Worm (Caenorhabditis elegans) whole organism, mixed stage, embryonic: ENCODE measurements around the gene C17F4.2.

ENCODE experiments used
- M03D4.4 ChIP-seq: sonication (generic microtip); optimal IDR thresholded peaks from 2 replicates; lab custom pipeline; 2017; ENCODE audit warnings: mild to moderate bottlenecking, missing genetic modification characterization, missing compliant biosample characterization
- bed-3 ChIP-seq: fragments of 200-800 bp; sonication (Bioruptor generic); optimal IDR thresholded peaks from 3 replicates; lab custom pipeline; 2018; ENCODE audit warnings: mild to moderate bottlenecking, missing genetic modification characterization, moderate library complexity, missing compliant biosample characterization
- blmp-1 ChIP-seq: fragments of 150-350 bp; optimal IDR thresholded peaks from 2 replicates; lab custom pipeline; 2014; ENCODE audit warnings: missing biosample characterization, missing genetic modification characterization
- ceh-39 ChIP-seq: fragments of 150-350 bp; optimal IDR thresholded peaks from 2 replicates; lab custom pipeline; 2014; ENCODE audit warnings: missing biosample characterization, missing genetic modification characterization
- ceh-83 ChIP-seq: fragments of 200-800 bp; sonication (Bioruptor generic); optimal IDR thresholded peaks from 2 replicates; lab custom pipeline; 2018; ENCODE audit warnings: mild to moderate bottlenecking, missing genetic modification characterization, missing compliant biosample characterization
- ces-1 ChIP-seq: fragments of 150-350 bp; optimal IDR thresholded peaks from 2 replicates; lab custom pipeline; 2014; ENCODE audit warnings: missing biosample characterization, missing genetic modification reagents, missing genetic modification characterization
- cnd-1 ChIP-seq: fragments of 200-800 bp; sonication (Bioruptor generic); optimal IDR thresholded peaks from 2 replicates; lab custom pipeline; 2018; ENCODE audit warnings: mild to moderate bottlenecking, missing genetic modification characterization, missing compliant biosample characterization
- elt-1 ChIP-seq: sonication (generic microtip); optimal IDR thresholded peaks from 2 replicates; lab custom pipeline; 2017; ENCODE audit warnings: missing genetic modification characterization, mild to moderate bottlenecking, missing compliant biosample characterization, antibody characterized with exemption, moderate library complexity, borderline replicate concordance; ENCODE audit not compliant: insufficient read depth
- elt-3 ChIP-seq: fragments of 150-350 bp; optimal IDR thresholded peaks from 2 replicates; lab custom pipeline; 2014; ENCODE audit warnings: missing biosample characterization, missing genetic modification characterization
- flh-1 ChIP-seq: fragments of 200-800 bp; sonication (Bioruptor generic); optimal IDR thresholded peaks from 2 replicates; lab custom pipeline; 2018; ENCODE audit warnings: mild to moderate bottlenecking, missing genetic modification characterization, moderate library complexity, missing compliant biosample characterization
- ham-2 ChIP-seq: fragments of 200-800 bp; sonication (Bioruptor generic); optimal IDR thresholded peaks from 2 replicates; lab custom pipeline; 2018; ENCODE audit warnings: mild to moderate bottlenecking, missing genetic modification characterization, missing compliant biosample characterization
- hlh-1 ChIP-seq: fragments of 150-350 bp; optimal IDR thresholded peaks from 2 replicates; lab custom pipeline; 2014; ENCODE audit warnings: missing biosample characterization, missing genetic modification reagents, missing genetic modification characterization
- lin-13 ChIP-seq: fragments of 150-350 bp; optimal IDR thresholded peaks from 2 replicates; lab custom pipeline; 2014; ENCODE audit warnings: missing biosample characterization, missing genetic modification characterization
- lin-32 ChIP-seq: fragments of 200-800 bp; sonication (Bioruptor generic); optimal IDR thresholded peaks from 2 replicates; lab custom pipeline; 2018; ENCODE audit warnings: mild to moderate bottlenecking, missing genetic modification characterization, missing compliant biosample characterization
- lsy-2 ChIP-seq: fragments of 150-350 bp; optimal IDR thresholded peaks from 2 replicates; lab custom pipeline; 2014; ENCODE audit warnings: missing biosample characterization, missing genetic modification characterization
- mab-5 ChIP-seq: fragments of 150-350 bp; optimal IDR thresholded peaks from 2 replicates; lab custom pipeline; 2014; ENCODE audit warnings: missing biosample characterization, missing genetic modification characterization
- mep-1 ChIP-seq: fragments of 150-350 bp; optimal IDR thresholded peaks from 2 replicates; lab custom pipeline; 2017; ENCODE audit warnings: missing biosample characterization, missing genetic modification reagents, missing genetic modification characterization, inconsistent platforms
- mls-2 ChIP-seq: sonication (generic microtip); optimal IDR thresholded peaks from 2 replicates; lab custom pipeline; 2016; ENCODE audit warnings: mild to moderate bottlenecking, missing genetic modification characterization, moderate library complexity, missing compliant biosample characterization
- nhr-12 ChIP-seq: fragments of 150-350 bp; optimal IDR thresholded peaks from 2 replicates; lab custom pipeline; 2014; ENCODE audit warnings: missing biosample characterization, missing genetic modification characterization
- nhr-2 ChIP-seq: fragments of 150-350 bp; optimal IDR thresholded peaks from 2 replicates; lab custom pipeline; 2014; ENCODE audit warnings: missing biosample characterization, missing genetic modification characterization
- nhr-28 ChIP-seq: fragments of 150-350 bp; optimal IDR thresholded peaks from 2 replicates; lab custom pipeline; 2014; ENCODE audit warnings: missing biosample characterization, missing genetic modification characterization
- nhr-76 ChIP-seq: sonication (generic microtip); optimal IDR thresholded peaks from 2 replicates; lab custom pipeline; 2017; ENCODE audit warnings: missing biosample characterization, missing genetic modification characterization
- pha-4 ChIP-seq: fragments of 150-350 bp; optimal IDR thresholded peaks from 2 replicates; lab custom pipeline; 2018; ENCODE audit warnings: missing biosample characterization, missing genetic modification reagents, missing genetic modification characterization
- sem-2 ChIP-seq: fragments of 200-800 bp; sonication (Bioruptor generic); optimal IDR thresholded peaks from 2 replicates; lab custom pipeline; 2018; ENCODE audit warnings: mild to moderate bottlenecking, missing genetic modification characterization, missing compliant biosample characterization
- snpc-4 ChIP-seq: fragments of 150-350 bp; optimal IDR thresholded peaks from 2 replicates; lab custom pipeline; 2014; ENCODE audit warnings: missing biosample characterization, missing genetic modification characterization
- sptf-1 ChIP-seq: sonication (generic microtip); optimal IDR thresholded peaks from 2 replicates; lab custom pipeline; 2017; ENCODE audit warnings: mild to moderate bottlenecking, missing genetic modification characterization, moderate library complexity, missing compliant biosample characterization
- tbx-8 ChIP-seq: fragments of 200-800 bp; sonication (Bioruptor generic); optimal IDR thresholded peaks from 2 replicates; lab custom pipeline; 2018; ENCODE audit warnings: mild to moderate bottlenecking, missing genetic modification characterization, moderate library complexity, missing compliant biosample characterization
- unc-120 ChIP-seq: sonication (generic microtip); optimal IDR thresholded peaks from 2 replicates; lab custom pipeline; 2017; ENCODE audit warnings: missing genetic modification characterization, missing compliant biosample characterization; ENCODE audit not compliant: poor library complexity, severe bottlenecking
- ztf-11 ChIP-seq: fragments of 150-350 bp; optimal IDR thresholded peaks from 2 replicates; lab custom pipeline; 2014; ENCODE audit warnings: missing biosample characterization, missing genetic modification characterization

The C17F4.2 gene

DNA sequence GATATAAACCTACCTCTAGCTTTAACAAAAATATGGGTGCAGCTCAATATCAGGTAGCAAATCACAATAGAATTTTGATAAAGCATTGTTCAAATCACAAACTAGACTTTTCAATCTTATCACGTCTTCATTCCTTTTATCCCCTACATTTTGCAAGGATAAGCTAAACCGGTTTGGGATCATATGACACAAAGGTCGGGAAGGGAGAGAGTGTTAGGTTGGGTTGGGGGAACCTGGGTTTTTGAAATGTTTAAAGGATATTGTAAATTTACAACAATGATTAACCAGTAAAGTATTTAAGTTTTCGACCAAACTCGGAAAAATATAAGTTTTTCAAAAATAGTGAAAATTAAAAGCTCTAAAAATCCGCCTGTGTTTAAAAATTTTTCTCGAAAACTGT is 4.4 kb upstream of the C17F4.2 start, which contains the start of gene C17F4.12:
C17F4.12 (minus strand) TSS at position 101 of the 400 bp plus-strand sequence.
- TF ChIP-seq ceh-39 (tag; lab: Kevin White, UChicago) = no peak
- TF ChIP-seq elt-1 (tag; lab: Kevin White, UChicago) = no peak
- no peak for TF ChIP-seq ces-1 (GFP tag; lab: Kevin White, UChicago)
- TF ChIP-seq blmp-1 (tag; lab: Kevin White, UChicago) = no peak
- TF ChIP-seq mep-1 (tag; lab: Kevin White, UChicago) = no peak
- TF ChIP-seq tbx-8 (GFP tag; lab: Kevin White, UChicago) = no peak
- no peak for TF ChIP-seq elt-3 (tag; lab: Kevin White, UChicago)
- TF ChIP-seq, all 35 proteins: peak for 0

DNA sequence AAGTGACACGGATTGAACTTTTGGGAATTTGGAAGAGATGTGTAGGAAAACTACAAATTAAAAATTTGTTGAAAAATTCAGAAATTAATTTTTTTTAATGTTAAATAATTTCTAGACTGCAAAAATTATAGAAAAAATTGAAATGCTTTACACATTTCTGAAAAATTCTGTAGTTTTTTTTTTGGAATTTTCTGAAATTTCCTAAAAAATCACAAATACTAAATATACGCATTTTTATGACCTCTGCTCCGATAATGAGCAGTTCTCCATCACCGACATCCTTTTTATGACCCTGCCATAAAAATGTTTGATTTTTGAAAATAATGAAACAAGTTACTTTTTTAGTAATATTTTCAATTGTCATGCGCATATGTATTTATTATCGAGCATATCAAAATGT is 3.7 kb upstream of the C17F4.2 start:
- TF ChIP-seq M03D4.4 (tag; lab: Kevin White, UChicago) (no peak), unc-120 (tag; lab: Kevin White, UChicago) (no peak), nhr-12 (tag; lab: Kevin White, UChicago) (no peak), nhr-2 (tag; lab: Kevin White, UChicago) (no peak), ceh-39 (tag; lab: Kevin White, UChicago) (no peak), snpc-4 (tag; lab: Kevin White, UChicago) (no peak)

DNA sequence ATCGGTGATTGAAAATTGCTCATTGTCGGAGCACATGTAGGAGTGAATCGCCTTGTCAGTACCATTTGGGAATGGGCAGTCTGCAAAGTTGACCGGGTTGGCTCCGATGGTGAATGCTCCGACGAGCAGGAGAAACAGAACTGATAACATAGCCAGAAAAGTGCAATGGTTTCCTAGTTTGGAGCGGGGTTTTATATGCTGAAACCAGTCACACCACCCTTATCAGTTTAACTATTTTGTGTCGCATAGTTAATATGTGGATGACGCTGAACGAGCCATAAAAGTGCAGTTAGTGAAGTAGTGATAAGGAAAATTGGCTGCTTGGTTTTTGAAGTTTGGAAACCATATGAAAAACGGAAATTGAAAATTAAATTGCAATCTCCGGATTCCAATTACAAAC is 2.6 kb upstream of the C17F4.2 start, which contains the start of gene C17F4.7:
C17F4.7 (minus strand) TSS at position 180 of the 400 bp plus-strand sequence.
- TF ChIP-seq nhr-76 = no peak
- no peak for TF ChIP-seq elt-3 (tag; lab: Kevin White, UChicago)
- TF ChIP-seq blmp-1 (tag; lab: Kevin White, UChicago) = no peak
- TF ChIP-seq nhr-28 (tag; lab: Kevin White, UChicago) = no peak
- no peak for TF ChIP-seq nhr-2 (tag; lab: Kevin White, UChicago)
- TF ChIP-seq sptf-1 (tag; lab: Kevin White, UChicago) = no peak
- no peak for TF ChIP-seq ceh-39 (tag; lab: Kevin White, UChicago)
- TF ChIP-seq bed-3 = no peak
- TF ChIP-seq flh-1 (GFP tag; lab: Kevin White, UChicago) = no peak
- TF ChIP-seq snpc-4 (tag; lab: Kevin White, UChicago) = no peak
- no peak for TF ChIP-seq ztf-11 (tag; lab: Kevin White, UChicago)
- TF ChIP-seq nhr-12 (tag; lab: Kevin White, UChicago) = no peak
- TF ChIP-seq tbx-8 (GFP tag; lab: Kevin White, UChicago) = no peak
- TF ChIP-seq cnd-1 (tag; lab: Kevin White, UChicago) = no peak
- TF ChIP-seq lin-32 = no peak
- no peak for TF ChIP-seq sem-2 (GFP tag; lab: Kevin White, UChicago)

DNA sequence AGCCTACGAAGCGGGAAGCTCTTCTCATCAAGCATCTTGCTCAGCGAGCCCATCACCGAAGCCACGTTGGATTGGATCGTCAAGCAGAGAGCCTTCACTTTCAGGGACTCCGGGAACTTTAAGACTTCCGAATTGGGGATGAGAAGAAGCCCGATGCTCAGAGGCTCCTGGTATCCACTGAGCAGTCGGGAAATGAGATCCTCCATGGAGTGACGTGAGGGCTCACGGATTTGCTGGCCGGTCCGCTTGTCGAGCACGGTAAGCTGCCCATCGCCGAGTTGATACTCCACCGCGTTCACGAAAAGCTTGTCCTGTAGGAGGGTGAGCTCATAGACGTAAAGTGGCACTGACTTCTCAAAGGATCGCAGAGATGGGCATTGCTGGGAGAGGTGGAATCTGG is 912 bp upstream of the C17F4.2 start:
- TF ChIP-seq ces-1 (GFP tag; lab: Kevin White, UChicago) (no peak), lsy-2 (tag; lab: Kevin White, UChicago) (no peak), flh-1 (GFP tag; lab: Kevin White, UChicago) (no peak), M03D4.4 (tag; lab: Kevin White, UChicago) (no peak), mab-5 (tag; lab: Kevin White, UChicago) (no peak), mls-2 (tag; lab: Kevin White, UChicago) (no peak), snpc-4 (tag; lab: Kevin White, UChicago) (no peak), ham-2 (GFP tag; lab: Kevin White, UChicago) (no peak), nhr-28 (tag; lab: Kevin White, UChicago) (no peak), ceh-83 (no peak), lin-13 (tag; lab: Kevin White, UChicago) (no peak), ceh-39 (tag; lab: Kevin White, UChicago) (no peak), nhr-2 (tag; lab: Kevin White, UChicago) (no peak), nhr-12 (tag; lab: Kevin White, UChicago) (no peak), sptf-1 (tag; lab: Kevin White, UChicago) (no peak), pha-4 (tag; lab: Kevin White, UChicago) (no peak), blmp-1 (tag; lab: Kevin White, UChicago) (no peak), ztf-11 (tag; lab: Kevin White, UChicago) (no peak), hlh-1 (no peak), nhr-76 (no peak)
- TF ChIP-seq, all 35 proteins: peak for 0

DNA sequence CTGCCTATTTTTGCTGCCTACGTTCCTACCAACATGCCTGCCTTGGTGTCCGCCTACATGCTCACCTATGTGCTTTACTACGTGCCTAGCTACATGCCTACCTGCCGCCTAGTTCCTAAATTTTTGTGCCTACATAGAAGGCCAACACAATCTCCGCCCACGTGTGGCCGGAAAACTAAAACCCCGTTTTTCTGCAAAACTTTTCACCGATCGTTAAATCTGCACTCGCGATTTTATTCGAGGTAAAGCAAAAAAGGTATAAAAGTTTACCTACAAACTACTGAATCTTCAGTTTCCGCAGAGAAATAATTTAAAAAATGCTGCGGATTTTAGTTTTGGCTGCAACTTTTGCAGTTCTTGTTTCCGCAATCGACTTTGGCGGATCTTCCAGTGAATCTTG is 938 bp downstream of the C17F4.2 start, which contains the start of gene clec-124:
clec-124 (plus strand) TSS at position 301 of the 400 bp plus-strand sequence.
- TF ChIP-seq ceh-39 (tag; lab: Kevin White, UChicago) (no peak), flh-1 (GFP tag; lab: Kevin White, UChicago) (no peak)
